Fruit fly (Drosophila melanogaster) ovary, adult (tissue): ENCODE measurements around the gene CG17167.

ENCODE experiments used
- CG17801 ChIP-seq: fragments of 200-800 bp; optimal IDR thresholded peaks from 2 replicates; lab custom pipeline; 2019; ENCODE audit warnings: missing biosample characterization, mild to moderate bottlenecking, missing genetic modification characterization, moderate library complexity; ENCODE audit not compliant: partially characterized antibody

CG17167 gene

dm6 chrX:23067521-23068459, at the start of gene CG17167:
CG17167 (plus strand) TSS chrX:23068301.
- no peak for TF ChIP-seq CG17801 (GFP tag; lab: Kevin White, UChicago)

DNA sequence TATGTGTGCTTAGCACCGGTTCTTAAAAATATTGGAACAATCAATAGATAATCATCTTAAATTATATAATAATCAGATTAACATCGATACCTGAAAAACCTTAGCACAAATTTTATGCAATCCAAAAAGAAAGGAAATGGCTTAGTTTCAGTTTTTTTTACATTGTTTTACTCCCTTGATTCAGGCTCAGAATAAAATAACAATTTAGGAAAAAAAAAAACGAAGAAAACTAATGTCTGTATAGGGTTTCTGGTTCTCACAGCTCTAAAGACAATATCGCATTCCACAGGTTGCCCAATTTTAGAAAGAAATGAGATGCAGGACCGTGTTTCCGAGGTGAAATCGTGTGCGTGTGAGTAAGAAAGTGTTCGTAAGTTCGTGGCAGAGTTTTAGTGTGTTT, 45.5 kb upstream of the CG17167 start, which contains the start of gene zyd:
TSS of gene zyd (plus strand) at position 301 of the 400 bp plus-strand sequence.
- TF ChIP-seq CG17801 (GFP tag; lab: Kevin White, UChicago): no peak

DNA sequence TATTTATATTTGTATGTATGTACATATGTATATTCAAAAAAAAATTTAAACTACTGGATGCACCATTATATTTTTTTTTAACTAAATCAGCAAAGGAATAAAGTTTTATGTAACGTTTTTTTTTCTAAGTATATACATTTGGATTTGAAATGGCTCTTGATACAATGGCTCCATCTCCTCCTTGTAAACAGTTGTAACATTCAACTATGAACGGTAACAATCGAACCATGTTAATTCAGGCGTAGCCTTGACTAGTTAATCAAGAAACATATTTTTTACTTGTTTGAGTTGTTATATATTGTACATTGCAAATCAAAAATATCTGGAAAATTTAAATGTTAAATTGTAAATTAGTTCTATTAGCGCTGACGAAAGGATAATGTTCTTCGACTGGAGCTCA, 32.3 kb upstream of the CG17167 start, which contains the start of gene CG12061:
TSS of gene CG12061 (plus strand) at position 301 of the 400 bp plus-strand sequence.
- TF ChIP-seq CG17801 (GFP tag; lab: Kevin White, UChicago): no peak

- TF ChIP-seq CG17801 (GFP tag; lab: Kevin White, UChicago): no peak
These were observed 3.2 kb downstream of the CG17167 start for dm6 chrX:23071237-23071688.

- no peak for TF ChIP-seq CG17801 (GFP tag; lab: Kevin White, UChicago)
These were observed 5.3 kb downstream of the CG17167 start for dm6 chrX:23073402-23073801.

DNA sequence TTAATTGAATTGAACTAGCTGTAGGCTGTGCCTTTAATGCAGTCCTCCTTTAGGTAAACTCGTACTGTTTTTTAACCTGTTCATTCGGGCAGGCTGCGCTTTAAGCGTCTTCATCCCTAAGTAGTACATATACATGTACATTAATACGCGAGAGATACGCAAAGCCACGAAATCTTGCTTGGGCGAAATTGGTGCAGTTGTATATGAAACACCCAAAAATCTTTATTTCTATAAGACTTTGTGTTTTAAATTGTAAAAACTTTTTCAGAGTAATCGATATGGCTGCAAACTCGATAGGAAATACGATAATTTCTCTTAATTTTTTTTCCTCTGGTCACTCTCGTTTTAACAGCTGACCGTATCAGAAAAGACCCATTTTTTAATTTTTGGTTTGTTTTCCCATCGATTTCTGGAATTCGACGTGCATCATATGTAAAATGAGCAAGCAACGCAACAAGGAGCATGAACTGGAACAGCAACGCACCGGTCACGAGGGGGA, 14.4 kb downstream of the CG17167 start, which contains the start of the genes CG17163 and CG17168:
TSS of gene CG17163 (minus strand) at position 303 of the 499 bp plus-strand sequence.
TSS of gene CG17168 (plus strand) at position 332 of the 499 bp plus-strand sequence.
- no peak for TF ChIP-seq CG17801 (GFP tag; lab: Kevin White, UChicago)

dm6 chrX:23084372-23084771, 16.3 kb downstream of the CG17167 start, which contains the start of gene CG17169:
CG17169 (plus strand) TSS chrX:23084672.
- no peak for TF ChIP-seq CG17801 (GFP tag; lab: Kevin White, UChicago)

- TF ChIP-seq CG17801 (GFP tag; lab: Kevin White, UChicago): peak; percentile 42
These were observed 21.1 kb downstream of the CG17167 start for dm6 chrX:23089087-23089732.

DNA sequence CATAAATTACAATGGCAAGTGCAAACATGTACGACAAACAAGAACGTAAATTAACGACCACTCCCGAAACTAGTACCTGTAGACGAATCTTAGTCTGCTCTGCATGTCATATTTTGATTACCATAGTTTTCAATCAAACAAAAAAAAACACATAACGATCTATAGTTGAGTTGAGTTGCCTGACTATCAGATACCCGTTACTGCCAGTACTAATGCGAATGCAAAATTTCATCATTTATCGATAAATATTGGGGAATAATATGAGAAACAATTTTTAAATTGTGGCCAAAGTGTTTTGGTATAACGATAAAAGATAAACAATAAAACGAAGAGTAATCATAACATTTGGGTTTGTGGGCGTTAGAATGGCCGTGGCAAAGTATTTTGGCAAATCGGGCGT, 22.4 kb downstream of the CG17167 start:
- TF ChIP-seq CG17801 (GFP tag; lab: Kevin White, UChicago): no peak

DNA sequence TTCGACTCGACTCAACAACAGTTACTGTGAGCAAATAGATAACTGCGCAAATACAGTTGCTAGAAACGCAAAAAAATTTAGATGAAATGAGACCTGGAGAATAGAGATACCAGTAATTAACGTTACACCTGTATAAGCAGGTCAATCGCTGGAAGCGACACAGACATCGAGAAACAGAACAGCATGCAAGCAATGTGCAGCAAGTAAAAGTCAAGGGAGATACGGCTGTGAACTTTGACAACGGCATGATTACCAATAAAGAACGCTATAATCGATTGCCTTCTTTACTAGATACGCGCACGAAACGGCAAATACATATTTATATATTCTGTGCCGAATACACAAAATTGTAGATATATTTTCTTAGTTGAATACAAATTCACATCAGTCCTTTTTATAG, 23.2 kb downstream of the CG17167 start:
- TF ChIP-seq CG17801 (GFP tag; lab: Kevin White, UChicago): no peak

dm6 chrX:23091811-23092210, 23.7 kb downstream of the CG17167 start:
- TF ChIP-seq CG17801 (GFP tag; lab: Kevin White, UChicago): no peak

dm6 chrX:23092531-23092930, 24.4 kb downstream of the CG17167 start, which contains the start of gene CG17159:
CG17159 (minus strand) TSS chrX:23092631.
- no peak for TF ChIP-seq CG17801 (GFP tag; lab: Kevin White, UChicago)

dm6 chrX:23096117-23096817, 28.2 kb downstream of the CG17167 start, which contains the start of gene CG17162:
CG17162 (minus strand) TSS chrX:23096735.
- no peak for TF ChIP-seq CG17801 (GFP tag; lab: Kevin White, UChicago)

dm6 chrX:23096818-23097129, 28.7 kb downstream of the CG17167 start:
- TF ChIP-seq CG17801 (GFP tag; lab: Kevin White, UChicago): no peak
